Worm (Caenorhabditis elegans): ENCODE results near the gene panl-2.
"Not testable (repeated sequence)": the region's sequence is repeated elsewhere in the genome, so short reads cannot be mapped to it uniquely, and the experiment has no call there.

DNA sequence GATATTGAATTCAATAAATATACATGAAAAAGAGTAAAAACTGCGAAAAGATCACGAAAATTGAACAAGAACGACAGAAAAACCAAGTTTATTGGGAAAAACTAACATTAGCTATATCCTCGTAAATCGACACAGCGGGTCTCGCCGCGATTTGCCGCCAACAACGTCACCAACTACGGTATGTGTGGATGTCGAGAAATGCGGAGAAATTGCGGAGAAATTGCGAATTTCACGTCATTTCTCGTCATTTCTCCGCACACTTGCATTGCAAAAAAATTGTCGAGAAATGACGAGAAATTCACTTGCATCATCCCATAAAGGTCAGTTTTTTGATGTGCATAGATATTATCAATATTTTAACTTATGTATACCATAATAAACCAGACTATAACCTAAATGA is 17.2 kb upstream of the panl-2 start:
- TF ChIP-seq pbrm-1 (GFP tag; IDR thresholded peaks at IDR 0.05); ztf-18 (tag; optimal IDR thresholded peaks at IDR 0.05); attf-3 (GFP tag; conservative IDR thresholded peaks at IDR 0.05); madf-10 (tag; optimal IDR thresholded peaks at IDR 0.05); B0261.1 (tag; optimal IDR thresholded peaks at IDR 0.05); rcor-1 (GFP tag; IDR thresholded peaks at IDR 0.05); nfyb-1 (GFP tag; IDR thresholded peaks at IDR 0.05); Y79H2A.3 (GFP tag; conservative IDR thresholded peaks at IDR 0.05); Y53F4B.3 (GFP tag; IDR thresholded peaks at IDR 0.05); lir-1 (GFP tag; conservative IDR thresholded peaks at IDR 0.05); ama-1 (optimal IDR thresholded peaks at IDR 0.05); ama-1 (GFP tag; optimal IDR thresholded peaks at IDR 0.05); let-607 (tag; optimal IDR thresholded peaks at IDR 0.05); efl-1 (GFP tag; optimal IDR thresholded peaks at IDR 0.05): not testable (repeated sequence)

Measured in whole organism, young adult.